Fruit fly (Drosophila melanogaster): ENCODE measurements around the gene GCC185.

dm6 chr3R:11991538-11992164 lies 18.9 kb upstream of the GCC185 start:
- no peak for TF ChIP-seq insv (GFP tag; optimal IDR thresholded peaks at IDR 0.05)
- TF ChIP-seq B-H1 (GFP tag; IDR thresholded peaks at IDR 0.05) = no peak
- no peak for TF ChIP-seq CG10267 (tag; optimal IDR thresholded peaks at IDR 0.05)
- TF ChIP-seq sqz (GFP tag; optimal IDR thresholded peaks at IDR 0.05) = no peak
- no peak for TF ChIP-seq pb (GFP tag; optimal IDR thresholded peaks at IDR 0.05)
- no peak for TF ChIP-seq h (optimal IDR thresholded peaks at IDR 0.05)
- no peak for TF ChIP-seq CG17829 (tag; optimal IDR thresholded peaks at IDR 0.05)
- TF ChIP-seq sim (GFP tag; IDR thresholded peaks at IDR 0.05) = no peak
- TF ChIP-seq HmgZ (tag; optimal IDR thresholded peaks at IDR 0.05) = no peak
- TF ChIP-seq inv (GFP tag; IDR thresholded peaks at IDR 0.05; ENCODE audit: partially characterized antibody) = no peak

Measured in whole organism, embryonic.